Fruit fly (Drosophila melanogaster) whole organism, prepupa: Measurements from ENCODE around the gene CG31626.

Experiments
- CG10631 ChIP-seq: fragments of 200-800 bp; sonication (Bioruptor generic); optimal IDR thresholded peaks from 2 replicates; lab custom pipeline; 2016; ENCODE audit warnings: missing biosample characterization, missing genetic modification characterization
- CG11902 ChIP-seq: fragments of 200-800 bp; sonication (Bioruptor generic); optimal IDR thresholded peaks from 3 replicates; lab custom pipeline; 2016; ENCODE audit warnings: missing biosample characterization, missing genetic modification characterization
- CG3032 ChIP-seq: fragments of 200-800 bp; optimal IDR thresholded peaks from 2 replicates; lab custom pipeline; 2019; ENCODE audit warnings: missing biosample characterization, mild to moderate bottlenecking, missing genetic modification characterization, moderate library complexity
- CG4318 ChIP-seq: fragments of 200-800 bp; sonication (Bioruptor generic); optimal IDR thresholded peaks from 3 replicates; lab custom pipeline; 2017; ENCODE audit warnings: missing biosample characterization, mild to moderate bottlenecking, missing genetic modification characterization
- CG6854 ChIP-seq: fragments of 200-800 bp; sonication (Bioruptor generic); optimal IDR thresholded peaks from 2 replicates; lab custom pipeline; 2017; ENCODE audit warnings: missing biosample characterization, mild to moderate bottlenecking, missing genetic modification characterization
- CG8119 ChIP-seq: fragments of 200-800 bp; sonication (Bioruptor generic); IDR thresholded peaks from 3 replicates; pipeline ENCODE4 v1.3.6; 2022; ENCODE audit warnings: missing biosample characterization, missing genetic modification characterization
- CG9139 ChIP-seq: fragments of 200-800 bp; sonication (Bioruptor generic); optimal IDR thresholded peaks from 3 replicates; lab custom pipeline; 2017; ENCODE audit warnings: missing biosample characterization, mild to moderate bottlenecking, missing genetic modification characterization
- Eip93F ChIP-seq: fragments of 200-800 bp; sonication (Bioruptor generic); optimal IDR thresholded peaks from 2 replicates; lab custom pipeline; 2016; ENCODE audit warnings: missing biosample characterization, mild to moderate bottlenecking, missing genetic modification characterization
- Hr38 ChIP-seq: sonication (Bioruptor generic); optimal IDR thresholded peaks from 2 replicates; lab custom pipeline; 2016; ENCODE audit warnings: missing biosample characterization, missing genetic modification characterization
- Sox102F ChIP-seq: fragments of 200-800 bp; sonication (Bioruptor generic); optimal IDR thresholded peaks from 2 replicates; lab custom pipeline; 2016; ENCODE audit warnings: missing biosample characterization, mild to moderate bottlenecking, missing genetic modification characterization
- Sox15 ChIP-seq: fragments of 200-800 bp; sonication (Bioruptor generic); optimal IDR thresholded peaks from 3 replicates; lab custom pipeline; 2016; ENCODE audit warnings: missing biosample characterization, missing genetic modification characterization
- eg ChIP-seq: fragments of 200-800 bp; sonication (Bioruptor generic); IDR thresholded peaks from 3 replicates; pipeline ENCODE4 v1.3.6; 2022; ENCODE audit warnings: missing biosample characterization, missing genetic modification characterization
- esn ChIP-seq: fragments of 200-800 bp; sonication (Bioruptor generic); optimal IDR thresholded peaks from 2 replicates; lab custom pipeline; 2016; ENCODE audit warnings: missing biosample characterization, mild to moderate bottlenecking, missing genetic modification characterization, moderate library complexity
- fd85E ChIP-seq: fragments of 200-800 bp; sonication (Bioruptor generic); optimal IDR thresholded peaks from 3 replicates; lab custom pipeline; 2016; ENCODE audit warnings: missing biosample characterization, missing genetic modification characterization
- fkh ChIP-seq: fragments of 200-800 bp; sonication (Bioruptor generic); optimal IDR thresholded peaks from 3 replicates; lab custom pipeline; 2017; ENCODE audit warnings: missing biosample characterization, mild to moderate bottlenecking, missing genetic modification characterization, moderate library complexity
- net ChIP-seq: fragments of 200-800 bp; sonication (Bioruptor generic); optimal IDR thresholded peaks from 3 replicates; lab custom pipeline; 2016; ENCODE audit warnings: missing biosample characterization, missing genetic modification characterization
- pdm3 ChIP-seq: fragments of 200-800 bp; sonication (Bioruptor generic); optimal IDR thresholded peaks from 3 replicates; lab custom pipeline; 2016; ENCODE audit warnings: missing biosample characterization, missing genetic modification characterization
- ss ChIP-seq, 2 experiments: fragments of 200-800 bp; sonication (Bioruptor generic); optimal IDR thresholded peaks; 2 replicates in 1 of 2; 3 replicates in 1 of 2; lab custom pipeline; 2017 to 2018; ENCODE audit warnings: mild to moderate bottlenecking in 2 of 2, missing biosample characterization in 2 of 2, missing genetic modification characterization in 2 of 2, moderate library complexity in 1 of 2
- vri ChIP-seq: fragments of 200-800 bp; sonication (Bioruptor generic); optimal IDR thresholded peaks from 3 replicates; lab custom pipeline; 2016; ENCODE audit warnings: missing biosample characterization, mild to moderate bottlenecking, missing genetic modification characterization

CG31626 gene

DNA sequence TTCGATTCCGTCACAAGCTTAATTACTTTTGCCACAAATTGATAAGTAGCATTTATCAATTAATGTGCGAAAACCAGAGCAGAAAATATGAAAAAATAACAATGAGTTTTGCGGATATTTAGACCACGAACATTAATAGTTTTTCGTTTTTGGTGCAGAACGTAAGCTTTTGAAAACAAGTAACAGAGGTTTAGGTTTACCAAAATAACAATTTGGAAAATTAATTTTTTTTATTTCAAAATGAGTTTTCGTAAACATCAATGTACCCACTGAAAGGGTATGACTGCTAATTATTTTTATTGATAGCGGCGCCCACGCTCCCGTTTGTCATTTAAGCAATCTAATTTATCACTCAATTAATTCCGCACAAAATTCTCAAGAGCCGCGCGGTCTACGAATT, 41.2 kb downstream of the CG31626 start:
- no peak for TF ChIP-seq CG6854 (GFP tag; lab: Kevin White, UChicago)
- TF ChIP-seq CG8119: no peak
- no peak for TF ChIP-seq pdm3 (GFP tag; lab: Kevin White, UChicago)
- TF ChIP-seq Sox15 (GFP tag; lab: Kevin White, UChicago): no peak
- no peak for TF ChIP-seq eg (GFP tag; lab: Robert Waterston, UW)
- no peak for TF ChIP-seq fd85E
- TF ChIP-seq CG11902 (GFP tag; lab: Kevin White, UChicago): no peak
- TF ChIP-seq CG9139 (GFP tag; lab: Kevin White, UChicago): no peak
- TF ChIP-seq esn (GFP tag; lab: Kevin White, UChicago): no peak
- no peak for TF ChIP-seq ss (GFP tag; optimal IDR thresholded peaks at IDR 0.05; lab: Kevin White, UChicago)
- no peak for TF ChIP-seq Sox102F
- TF ChIP-seq Hr38: no peak
- no peak for TF ChIP-seq net (GFP tag; lab: Kevin White, UChicago)
- no peak for TF ChIP-seq CG4318 (GFP tag; lab: Kevin White, UChicago)
- no peak for TF ChIP-seq vri (GFP tag; lab: Kevin White, UChicago)

DNA sequence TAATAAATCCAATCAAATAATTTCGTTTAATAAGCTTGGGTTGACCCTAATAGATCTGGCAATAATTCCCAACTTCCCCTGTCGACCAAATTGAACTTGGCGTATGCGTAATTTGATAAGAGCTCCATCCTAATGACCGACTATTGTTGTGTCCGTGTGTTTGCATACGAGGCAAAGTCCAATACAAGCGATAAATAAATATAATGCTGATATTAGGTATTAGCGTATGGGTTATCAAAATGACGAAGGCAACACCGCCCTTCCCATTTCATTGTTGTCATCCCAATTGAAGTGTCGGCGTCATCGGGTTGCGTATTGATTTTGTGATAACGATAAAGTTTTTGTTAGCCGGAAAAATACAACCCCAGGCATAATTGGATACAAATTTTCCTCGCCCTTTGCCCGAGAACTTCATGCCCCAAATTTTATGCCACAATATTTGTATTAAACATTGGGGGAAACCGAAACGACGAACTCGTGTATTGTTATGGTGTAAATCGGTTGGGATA, 47.2 kb downstream of the CG31626 start:
- TF ChIP-seq fkh (GFP tag; lab: Kevin White, UChicago) (peak; percentile 50), CG10631 (GFP tag; lab: Kevin White, UChicago) (no peak)

DNA sequence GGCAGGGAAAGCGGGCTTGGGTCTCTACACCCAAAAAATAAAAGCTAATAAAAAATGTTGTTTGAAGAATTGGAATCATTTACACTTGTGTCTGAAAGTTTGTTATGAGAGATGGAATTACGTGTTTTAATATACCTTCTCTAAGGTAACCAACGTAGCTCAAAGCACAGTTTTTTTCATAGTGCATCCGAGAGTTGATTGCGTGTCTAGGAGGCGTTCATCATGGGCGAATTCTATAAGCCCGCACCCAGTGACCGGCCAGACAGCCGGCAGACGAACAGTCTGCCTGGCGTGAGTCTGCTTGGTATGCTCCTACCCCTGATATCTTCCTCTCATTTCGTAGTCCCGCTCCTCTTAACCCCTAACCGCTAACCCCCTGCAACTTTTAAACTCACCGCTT, 48.8 kb downstream of the CG31626 start:
- peak in 1 of 2 experiments; percentile 52 for TF ChIP-seq ss (GFP tag; optimal IDR thresholded peaks at IDR 0.05; lab: Kevin White, UChicago)
- no peak for TF ChIP-seq CG3032 (tag; lab: Kevin White, UChicago)
- no peak for TF ChIP-seq Eip93F (GFP tag; lab: Kevin White, UChicago)
